Worm (Caenorhabditis elegans) whole organism, young adult: ENCODE data around the gene Y38E10A.2.

ENCODE experiments used
- B0336.3 ChIP-seq: fragments of 200-800 bp; sonication (Bioruptor generic); IDR thresholded peaks from 2 replicates; pipeline ENCODE4 v1.3.6; 2022; ENCODE audit warnings: missing genetic modification characterization, missing compliant biosample characterization
- C06A6.2 ChIP-seq: fragments of 200-800 bp; sonication (Bioruptor generic); conservative IDR thresholded peaks from 2 replicates; pipeline ENCODE4 v1.3.6; 2022; ENCODE audit warnings: missing genetic modification characterization, missing compliant biosample characterization
- F37B4.10 ChIP-seq: fragments of 200-800 bp; sonication (Bioruptor generic); IDR thresholded peaks from 2 replicates; pipeline ENCODE4 v1.3.6; 2022; ENCODE audit warnings: missing genetic modification characterization, missing compliant biosample characterization
- F39B2.1 ChIP-seq: fragments of 200-800 bp; sonication (Bioruptor generic); IDR thresholded peaks from 2 replicates; pipeline ENCODE4 v1.3.6; 2022; ENCODE audit warnings: missing genetic modification reagents, missing genetic modification characterization, missing compliant biosample characterization
- T07F8.4 ChIP-seq: sonication (generic microtip); optimal IDR thresholded peaks from 2 replicates; lab custom pipeline; 2016; ENCODE audit warnings: mild to moderate bottlenecking, missing genetic modification characterization, moderate library complexity, missing compliant biosample characterization
- Y53G8AR.9 ChIP-seq: fragments of 200-800 bp; sonication (Bioruptor generic); conservative IDR thresholded peaks from 2 replicates; pipeline ENCODE4 v1.3.6; 2022; ENCODE audit warnings: missing genetic modification reagents, missing genetic modification characterization, missing compliant biosample characterization
- Y67H2A.10 ChIP-seq: fragments of 200-800 bp; sonication (Bioruptor generic); conservative IDR thresholded peaks from 2 replicates; pipeline ENCODE4 v1.3.6; 2022; ENCODE audit warnings: missing genetic modification reagents, missing genetic modification characterization, missing compliant biosample characterization
- aptf-3 ChIP-seq: fragments of 200-800 bp; sonication (Bioruptor generic); IDR thresholded peaks from 2 replicates; pipeline ENCODE4 v1.3.6; 2022; ENCODE audit warnings: missing genetic modification characterization, missing compliant biosample characterization
- bed-2 ChIP-seq: fragments of 200-800 bp; sonication (Bioruptor generic); IDR thresholded peaks from 2 replicates; pipeline ENCODE4 v1.3.6; 2022; ENCODE audit warnings: missing genetic modification reagents, missing genetic modification characterization, missing compliant biosample characterization
- ccch-3 ChIP-seq: fragments of 200-800 bp; sonication (Bioruptor generic); optimal IDR thresholded peaks from 2 replicates; lab custom pipeline; 2018; ENCODE audit warnings: mild to moderate bottlenecking, missing genetic modification characterization, missing compliant biosample characterization
- cebp-1 ChIP-seq, 2 experiments: fragments of 200-800 bp in 1 of 2; sonication (Bioruptor generic) in 1 of 2; sonication (generic microtip) in 1 of 2; IDR thresholded peaks in 1 of 2; optimal IDR thresholded peaks in 1 of 2; 2 replicates each; pipeline versions ENCODE4 v1.3.6 to Lab custom; 2017 to 2022; ENCODE audit warnings: missing compliant biosample characterization in 2 of 2, missing genetic modification characterization in 2 of 2, mild to moderate bottlenecking in 1 of 2, missing genetic modification reagents in 1 of 2, moderate library complexity in 1 of 2
- ceh-40 ChIP-seq: fragments of 200-800 bp; sonication (Bioruptor generic); IDR thresholded peaks from 2 replicates; pipeline ENCODE4 v1.3.6; 2022; ENCODE audit warnings: missing genetic modification characterization, missing compliant biosample characterization
- dox-1 ChIP-seq: fragments of 200-800 bp; sonication (Bioruptor generic); IDR thresholded peaks from 2 replicates; pipeline ENCODE4 v1.3.6; 2022; ENCODE audit warnings: missing genetic modification reagents, missing genetic modification characterization, missing compliant biosample characterization
- egl-18 ChIP-seq: fragments of 200-800 bp; sonication (Bioruptor generic); IDR thresholded peaks from 2 replicates; pipeline ENCODE4 v1.3.6; 2022; ENCODE audit warnings: missing genetic modification reagents, missing genetic modification characterization, missing compliant biosample characterization
- egrh-3 ChIP-seq: fragments of 200-800 bp; sonication (Bioruptor generic); IDR thresholded peaks from 2 replicates; pipeline ENCODE4 v1.3.6; 2022; ENCODE audit warnings: missing genetic modification reagents, missing genetic modification characterization, missing compliant biosample characterization
- fkh-3 ChIP-seq: sonication (generic microtip); optimal IDR thresholded peaks from 2 replicates; lab custom pipeline; 2016; ENCODE audit warnings: mild to moderate bottlenecking, missing genetic modification characterization, missing compliant biosample characterization
- hlh-26 ChIP-seq: fragments of 200-800 bp; sonication (Bioruptor generic); conservative IDR thresholded peaks from 2 replicates; pipeline ENCODE4 v1.3.6; 2022; ENCODE audit warnings: missing genetic modification reagents, missing genetic modification characterization, missing compliant biosample characterization
- hsf-1 ChIP-seq: fragments of 200-800 bp; sonication (Bioruptor generic); IDR thresholded peaks from 2 replicates; pipeline ENCODE4 v1.3.6; 2022; ENCODE audit warnings: missing genetic modification reagents, missing genetic modification characterization, missing compliant biosample characterization
- lag-1 ChIP-seq: fragments of 200-800 bp; sonication (Bioruptor generic); IDR thresholded peaks from 2 replicates; pipeline ENCODE4 v1.3.6; 2022; ENCODE audit warnings: missing genetic modification reagents, missing genetic modification characterization, missing compliant biosample characterization
- lin-26 ChIP-seq: fragments of 200-800 bp; sonication (Bioruptor generic); IDR thresholded peaks from 2 replicates; pipeline ENCODE4 v1.3.6; 2022; ENCODE audit warnings: missing genetic modification reagents, missing genetic modification characterization, missing compliant biosample characterization
- lir-1 ChIP-seq: fragments of 200-800 bp; sonication (Bioruptor generic); conservative IDR thresholded peaks from 2 replicates; pipeline ENCODE4 v1.3.6; 2022; ENCODE audit warnings: missing genetic modification reagents, missing genetic modification characterization, missing compliant biosample characterization
- lsy-27 ChIP-seq: sonication (generic microtip); optimal IDR thresholded peaks from 2 replicates; lab custom pipeline; 2017; ENCODE audit warnings: missing genetic modification characterization, mild to moderate bottlenecking, missing compliant biosample characterization, antibody characterized with exemption, missing genotype, borderline replicate concordance; ENCODE audit not compliant: insufficient read depth
- madf-3 ChIP-seq: fragments of 200-800 bp; sonication (Bioruptor generic); IDR thresholded peaks from 2 replicates; pipeline ENCODE4 v1.3.6; 2022; ENCODE audit warnings: missing genetic modification reagents, missing genetic modification characterization, missing compliant biosample characterization
- madf-6 ChIP-seq: fragments of 200-800 bp; sonication (Bioruptor generic); IDR thresholded peaks from 2 replicates; pipeline ENCODE4 v1.3.6; 2022; ENCODE audit warnings: missing genetic modification reagents, missing genetic modification characterization, missing compliant biosample characterization
- mxl-1 ChIP-seq: sonication (generic microtip); optimal IDR thresholded peaks from 2 replicates; lab custom pipeline; 2016; ENCODE audit warnings: missing genetic modification characterization, missing compliant biosample characterization
- nfya-1 ChIP-seq: sonication (generic microtip); optimal IDR thresholded peaks from 2 replicates; lab custom pipeline; 2017; ENCODE audit warnings: antibody characterized with exemption, missing compliant biosample characterization, missing genetic modification characterization, borderline replicate concordance; ENCODE audit not compliant: insufficient read depth
- nhr-80 ChIP-seq: sonication (generic microtip); optimal IDR thresholded peaks from 2 replicates; lab custom pipeline; 2016; ENCODE audit warnings: missing genetic modification characterization, missing compliant biosample characterization
- pbrm-1 ChIP-seq: fragments of 200-800 bp; sonication (Bioruptor generic); IDR thresholded peaks from 2 replicates; pipeline ENCODE4 v1.3.6; 2022; ENCODE audit warnings: missing genetic modification reagents, missing genetic modification characterization, missing compliant biosample characterization
- rcor-1 ChIP-seq: fragments of 200-800 bp; sonication (Bioruptor generic); IDR thresholded peaks from 2 replicates; pipeline ENCODE4 v1.3.6; 2022; ENCODE audit warnings: missing genetic modification reagents, missing genetic modification characterization, missing compliant biosample characterization
- repo-1 ChIP-seq: sonication (generic microtip); optimal IDR thresholded peaks from 2 replicates; lab custom pipeline; 2017; ENCODE audit warnings: mild to moderate bottlenecking, missing genetic modification characterization, missing compliant biosample characterization
- sdz-38 ChIP-seq: sonication (generic microtip); optimal IDR thresholded peaks from 2 replicates; lab custom pipeline; 2016; ENCODE audit warnings: missing genotype, missing genetic modification characterization, missing compliant biosample characterization
- snpc-1.1 ChIP-seq: sonication (generic microtip); optimal IDR thresholded peaks from 2 replicates; lab custom pipeline; 2017; ENCODE audit warnings: missing genetic modification characterization, mild to moderate bottlenecking, missing compliant biosample characterization, antibody characterized with exemption, moderate library complexity, missing genotype, missing genetic modification reagents; ENCODE audit not compliant: insufficient read depth
- snpc-4 ChIP-seq, 5 experiments: fragments of 150-350 bp in 1 of 5; sonication (generic microtip) in 4 of 5; optimal IDR thresholded peaks; 2 replicates each; lab custom pipeline; 2014 to 2018; ENCODE audit warnings: missing genetic modification characterization in 5 of 5, missing biosample characterization in 3 of 5, antibody characterized with exemption in 2 of 5, mild to moderate bottlenecking in 2 of 5, missing compliant biosample characterization in 2 of 5, missing genotype in 2 of 5, moderate library complexity in 2 of 5, missing genetic modification reagents in 1 of 5
- xnd-1 ChIP-seq: sonication (generic microtip); optimal IDR thresholded peaks from 2 replicates; lab custom pipeline; 2016; ENCODE audit warnings: missing genotype, missing genetic modification reagents, missing genetic modification characterization, missing compliant biosample characterization
- zfh-2 ChIP-seq: fragments of 200-800 bp; sonication (Bioruptor generic); conservative IDR thresholded peaks from 2 replicates; pipeline ENCODE4 v1.3.6; 2022; ENCODE audit warnings: missing genetic modification reagents, missing genetic modification characterization, missing compliant biosample characterization
- zim-3 ChIP-seq: sonication (generic microtip); optimal IDR thresholded peaks from 2 replicates; lab custom pipeline; 2017; ENCODE audit warnings: mild to moderate bottlenecking, missing genetic modification characterization, moderate library complexity, missing compliant biosample characterization
- ztf-26 ChIP-seq: sonication (generic microtip); optimal IDR thresholded peaks from 2 replicates; lab custom pipeline; 2017; ENCODE audit warnings: missing genetic modification characterization, missing compliant biosample characterization
- ztf-3 ChIP-seq: fragments of 200-800 bp; sonication (Bioruptor generic); optimal IDR thresholded peaks from 2 replicates; lab custom pipeline; 2018; ENCODE audit warnings: mild to moderate bottlenecking, missing genetic modification characterization, missing compliant biosample characterization

The Y38E10A.2 gene

DNA sequence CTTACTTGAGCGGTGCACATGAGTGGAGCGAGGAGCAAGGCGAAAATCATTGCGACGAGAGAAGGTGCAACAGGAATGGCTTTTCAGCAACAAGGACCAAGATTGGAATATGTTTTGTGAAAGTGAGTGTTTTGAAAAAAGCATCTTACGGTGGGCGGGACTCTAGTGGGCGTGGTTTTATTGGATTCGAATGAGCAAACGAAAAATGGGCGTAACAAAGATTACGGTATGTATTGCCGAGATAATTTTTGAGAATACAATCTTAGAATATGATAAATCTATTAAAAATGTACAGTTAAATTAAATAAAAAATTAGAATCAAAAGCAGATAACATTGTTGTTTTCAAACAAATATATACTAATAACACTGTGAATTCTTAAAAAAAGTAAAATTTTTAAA, 13.2 kb downstream of the Y38E10A.2 start, which contains the start of gene F49C5.12:
F49C5.12 (minus strand) TSS at position 101 of the 400 bp plus-strand sequence.
- TF ChIP-seq rcor-1 (GFP tag; lab: Robert Waterston, UW) (no peak), nfya-1 (tag; lab: Kevin White, UChicago) (no peak), pbrm-1 (no peak), madf-3 (no peak), snpc-1.1 (no peak), ceh-40 (GFP tag; lab: Robert Waterston, UW) (no peak), snpc-4 (GFP tag; optimal IDR thresholded peaks at IDR 0.05; lab: Kevin White, UChicago) (no peak), snpc-4 (tag; optimal IDR thresholded peaks at IDR 0.05; lab: Kevin White, UChicago) (no peak), zim-3 (tag; lab: Kevin White, UChicago) (no peak), F39B2.1 (no peak), F37B4.10 (no peak)

DNA sequence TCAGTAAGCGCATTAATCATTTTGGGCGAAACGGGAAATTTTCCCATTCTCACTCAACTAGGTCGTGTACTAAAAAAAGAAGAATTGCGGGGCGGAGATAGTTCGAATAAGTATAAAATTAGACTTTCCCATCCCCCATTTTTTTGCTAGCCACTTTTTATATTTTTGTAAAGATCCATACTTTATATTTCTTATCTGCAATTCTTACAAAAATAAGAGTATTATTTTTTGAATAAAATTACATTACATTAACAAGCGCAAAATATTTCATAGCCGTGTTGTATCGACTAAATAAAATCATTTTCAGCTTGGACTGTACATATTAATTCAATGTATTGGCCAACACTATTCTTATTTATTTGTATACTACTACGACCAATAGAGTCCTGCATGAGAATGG, 17.9 kb downstream of the Y38E10A.2 start, which contains the start of gene F49C5.11:
F49C5.11 (plus strand) TSS at position 301 of the 400 bp plus-strand sequence.
- TF ChIP-seq B0336.3: no peak
- no peak for TF ChIP-seq ccch-3 (GFP tag; lab: Kevin White, UChicago)
- no peak for TF ChIP-seq hlh-26 (GFP tag; lab: Robert Waterston, UW)
- TF ChIP-seq sdz-38: no peak
- TF ChIP-seq ztf-26 (tag; lab: Kevin White, UChicago): no peak
- no peak for TF ChIP-seq repo-1 (tag; lab: Kevin White, UChicago)
- no peak for TF ChIP-seq hsf-1
- no peak for TF ChIP-seq madf-6 (GFP tag; lab: Robert Waterston, UW)
- TF ChIP-seq Y67H2A.10 (GFP tag; lab: Robert Waterston, UW): no peak
- no peak for TF ChIP-seq xnd-1 (tag; lab: Kevin White, UChicago)
- TF ChIP-seq lin-26 (GFP tag; lab: Robert Waterston, UW): no peak
- TF ChIP-seq zfh-2 (GFP tag; lab: Robert Waterston, UW): no peak
- TF ChIP-seq, all 124 proteins: peak for 0

DNA sequence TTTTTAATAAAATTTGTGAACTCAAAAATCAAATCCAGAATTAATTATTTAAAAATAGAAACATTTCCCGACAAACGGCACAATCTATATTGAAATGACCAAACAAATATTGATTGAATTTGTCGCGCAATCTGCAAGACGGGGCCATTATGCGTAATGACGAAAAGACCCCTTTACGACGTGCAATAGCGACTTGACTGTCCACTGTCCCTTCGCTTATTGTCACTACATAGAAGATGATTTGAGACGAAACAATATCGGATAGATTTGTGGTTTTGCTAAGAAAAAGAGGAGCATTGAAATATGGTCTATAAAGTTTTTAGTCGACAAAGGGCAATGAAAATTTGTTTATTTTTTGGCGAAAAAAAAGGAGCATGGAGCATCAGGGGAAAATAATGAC, 22.5 kb downstream of the Y38E10A.2 start:
- TF ChIP-seq cebp-1 (GFP tag; IDR thresholded peaks at IDR 0.05; lab: Robert Waterston, UW): no peak
- TF ChIP-seq cebp-1 (tag; optimal IDR thresholded peaks at IDR 0.05; lab: Kevin White, UChicago): no peak
- TF ChIP-seq aptf-3: no peak
- no peak for TF ChIP-seq egl-18 (GFP tag; lab: Robert Waterston, UW)
- TF ChIP-seq fkh-3 (tag; lab: Kevin White, UChicago): no peak
- TF ChIP-seq T07F8.4 (tag; lab: Kevin White, UChicago): no peak

DNA sequence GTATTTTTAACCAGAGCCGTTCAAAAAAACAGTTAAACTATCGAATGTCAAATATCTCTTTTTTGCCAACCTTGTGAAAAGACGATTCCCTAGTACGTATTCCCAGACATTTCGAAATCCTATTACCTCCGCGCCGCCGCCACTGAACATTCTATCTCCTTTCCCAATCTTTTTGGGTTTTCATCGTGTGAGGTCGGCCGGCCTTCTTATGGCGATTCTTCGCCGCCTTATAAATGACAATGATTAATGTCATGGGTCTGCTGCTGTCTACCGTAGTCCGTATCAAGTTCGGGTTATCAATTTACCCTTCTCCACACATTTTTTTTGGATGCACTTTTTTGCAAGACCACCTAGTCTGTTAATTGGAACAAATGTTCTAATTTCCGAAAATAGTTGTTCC, 23.8 kb downstream of the Y38E10A.2 start:
- no peak for TF ChIP-seq lir-1 (GFP tag; lab: Robert Waterston, UW)
- no peak for TF ChIP-seq Y67H2A.10 (GFP tag; lab: Robert Waterston, UW)
- no peak for TF ChIP-seq lag-1 (GFP tag; lab: Robert Waterston, UW)
- no peak for TF ChIP-seq mxl-1 (tag; lab: Kevin White, UChicago)
- TF ChIP-seq lsy-27 (tag; lab: Kevin White, UChicago): no peak
- TF ChIP-seq bed-2 (GFP tag; lab: Robert Waterston, UW): no peak
- TF ChIP-seq nhr-80: no peak
- no peak for TF ChIP-seq dox-1 (GFP tag; lab: Robert Waterston, UW)
- TF ChIP-seq ztf-3 (GFP tag; lab: Kevin White, UChicago): no peak
- TF ChIP-seq Y53G8AR.9 (GFP tag; lab: Robert Waterston, UW): no peak
- no peak for TF ChIP-seq egrh-3 (GFP tag; lab: Robert Waterston, UW)
- TF ChIP-seq C06A6.2 (GFP tag; lab: Robert Waterston, UW): no peak
